Worm (Caenorhabditis elegans) whole organism, L4 larva: ENCODE measurements around the gene ugt-57.

ENCODE experiments used
- F26F4.8 ChIP-seq: fragments of 200-800 bp; sonication (Bioruptor generic); conservative IDR thresholded peaks from 2 replicates; pipeline ENCODE4 v1.3.6; 2022; ENCODE audit warnings: missing genetic modification characterization, missing compliant biosample characterization
- F37D6.2 ChIP-seq: sonication (generic microtip); optimal IDR thresholded peaks from 2 replicates; lab custom pipeline; 2016; ENCODE audit warnings: mild to moderate bottlenecking, missing genetic modification characterization, missing compliant biosample characterization
- T20F7.1 ChIP-seq: fragments of 200-800 bp; sonication (Bioruptor generic); optimal IDR thresholded peaks from 2 replicates; lab custom pipeline; 2018; ENCODE audit warnings: mild to moderate bottlenecking, missing genetic modification characterization, missing compliant biosample characterization
- aha-1 ChIP-seq: fragments of 150-350 bp; peaks from one replicate; lab custom pipeline; 2014; ENCODE audit warnings: missing biosample characterization, missing genetic modification characterization
- ces-1 ChIP-seq: fragments of 150-350 bp; sonication (generic microtip); optimal IDR thresholded peaks from 4 replicates; lab custom pipeline; 2014; ENCODE audit warnings: missing biosample characterization, missing genetic modification reagents, missing genetic modification characterization
- ctbp-1 ChIP-seq: fragments of 200-800 bp; sonication (Bioruptor generic); IDR thresholded peaks from 2 replicates; pipeline ENCODE4 v1.3.6; 2022; ENCODE audit warnings: missing genetic modification reagents, missing genetic modification characterization, missing compliant biosample characterization
- fkh-10 ChIP-seq: fragments of 150-350 bp; optimal IDR thresholded peaks from 2 replicates; lab custom pipeline; 2014; ENCODE audit warnings: missing biosample characterization, missing genetic modification reagents, missing genetic modification characterization
- hif-1 ChIP-seq, 2 experiments: sonication (generic microtip); optimal IDR thresholded peaks; 2 replicates each; lab custom pipeline; 2016 to 2017; ENCODE audit warnings: missing compliant biosample characterization in 2 of 2, missing genetic modification characterization in 2 of 2, missing genetic modification reagents in 2 of 2, missing genotype in 2 of 2, mild to moderate bottlenecking in 1 of 2
- hmg-1.1 ChIP-seq: fragments of 200-800 bp; sonication (Bioruptor generic); IDR thresholded peaks from 2 replicates; pipeline ENCODE4 v1.3.6; 2022; ENCODE audit warnings: missing genetic modification reagents, missing genetic modification characterization, missing compliant biosample characterization
- jun-1 ChIP-seq: fragments of 150-350 bp; optimal IDR thresholded peaks from 2 replicates; lab custom pipeline; 2014; ENCODE audit warnings: missing biosample characterization, missing genetic modification reagents, missing genetic modification characterization
- lim-7 ChIP-seq: fragments of 200-800 bp; sonication (Bioruptor generic); IDR thresholded peaks from 2 replicates; pipeline ENCODE4 v1.3.6; 2022; ENCODE audit warnings: missing genetic modification characterization, missing compliant biosample characterization
- mdt-29 ChIP-seq: fragments of 200-800 bp; sonication (Bioruptor generic); IDR thresholded peaks from 2 replicates; pipeline ENCODE4 v1.3.6; 2022; ENCODE audit warnings: missing genetic modification reagents, missing genetic modification characterization, missing compliant biosample characterization
- mep-1 ChIP-seq: fragments of 150-350 bp; sonication (generic microtip); optimal IDR thresholded peaks from 3 replicates; lab custom pipeline; 2014; ENCODE audit warnings: missing biosample characterization, missing genetic modification characterization
- nhr-28 ChIP-seq: fragments of 150-350 bp; optimal IDR thresholded peaks from 2 replicates; lab custom pipeline; 2014; ENCODE audit warnings: missing biosample characterization, missing genetic modification characterization

ugt-57 gene

ce11 chrX:7035937-7036336 is 44.4 kb downstream of the ugt-57 start, which contains the start of gene cest-19:
Gene cest-19 (minus strand): TSS chrX:7036037.
- TF ChIP-seq nhr-28 (tag; lab: Kevin White, UChicago): no peak
- TF ChIP-seq lim-7: no peak
- no peak for TF ChIP-seq F37D6.2 (tag; lab: Kevin White, UChicago)
- no peak for TF ChIP-seq hif-1 (tag; optimal IDR thresholded peaks at IDR 0.05; lab: Kevin White, UChicago)

ce11 chrX:7037998-7038397 is 46.5 kb downstream of the ugt-57 start:
- TF ChIP-seq hmg-1.1 (GFP tag; lab: Robert Waterston, UW) (no peak), aha-1 (tag; lab: Kevin White, UChicago) (peak; percentile 26), fkh-10 (peak; percentile 7), ctbp-1 (GFP tag; lab: Robert Waterston, UW) (0 out of 2 replicates have a peak, but pooled peaks have one; percentile 15)

ce11 chrX:7040760-7041159 is 49.2 kb downstream of the ugt-57 start:
- TF ChIP-seq aha-1 (tag; lab: Kevin White, UChicago) (peak; percentile 22), ces-1 (GFP tag; lab: Kevin White, UChicago) (peak; percentile 97), T20F7.1 (GFP tag; lab: Kevin White, UChicago) (no peak), fkh-10 (peak; percentile 47), F26F4.8 (GFP tag; lab: Robert Waterston, UW) (no peak), jun-1 (tag; lab: Kevin White, UChicago) (no peak), mep-1 (tag; lab: Kevin White, UChicago) (peak; percentile 21), mdt-29 (GFP tag; lab: Robert Waterston, UW) (no peak)
